Worm (Caenorhabditis elegans): ENCODE results near the gene grd-7.

ce11 chrX:7316485-7317391 is 47.5 kb upstream of the grd-7 start, which contains the start of the genes spp-2 and spp-6:
- TF ChIP-seq nhr-237 (tag; optimal IDR thresholded peaks at IDR 0.05) (no peak), snpc-4 (tag; optimal IDR thresholded peaks at IDR 0.05) (no peak), nhr-25 (tag; optimal IDR thresholded peaks at IDR 0.05) (no peak), mdl-1 (tag; optimal IDR thresholded peaks at IDR 0.05) (no peak)
